Fruit fly (Drosophila melanogaster) whole organism: ENCODE measurements around the gene Dic61B.

Experiments used
- CG8478 ChIP-seq: fragments of >200 bp; optimal IDR thresholded peaks from 2 replicates; lab custom pipeline; 2018; ENCODE audit warnings: inconsistent platforms
- Dll ChIP-seq: fragments of >200 bp; optimal IDR thresholded peaks from 2 replicates; lab custom pipeline; 2017
- EcR ChIP-seq, 2 experiments: fragments of >200 bp; optimal IDR thresholded peaks; 2 replicates each; lab custom pipeline; 2017; ENCODE audit warnings: missing biosample characterization in 2 of 2, missing genetic modification characterization in 2 of 2, missing genetic modification reagents in 2 of 2
- pan ChIP-seq: fragments of >200 bp; optimal IDR thresholded peaks from 2 replicates; lab custom pipeline; 2017
- psq ChIP-seq: fragments of >200 bp; optimal IDR thresholded peaks from 2 replicates; lab custom pipeline; 2017
- usp ChIP-seq: fragments of >200 bp; optimal IDR thresholded peaks from 2 replicates; lab custom pipeline; 2017; ENCODE audit warnings: missing biosample characterization, missing genetic modification characterization, mixed read lengths

Dic61B gene

DNA sequence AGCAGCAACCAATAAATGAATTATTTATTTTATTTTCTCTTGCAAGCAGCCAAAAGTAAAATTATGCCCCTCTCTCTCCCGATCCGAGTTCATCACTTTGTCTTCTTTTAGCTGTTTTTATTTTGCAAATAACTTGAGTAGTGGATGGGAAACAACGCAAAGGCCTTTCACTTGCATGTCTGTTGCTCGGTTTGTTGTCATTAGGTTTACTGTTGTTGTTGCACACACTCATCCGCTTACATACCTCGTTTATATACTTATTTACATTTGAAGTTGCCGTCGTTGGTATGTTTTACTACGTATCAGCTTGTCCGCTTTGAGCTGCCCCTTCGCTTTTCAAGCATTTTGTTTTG lies 21.6 kb downstream of the Dic61B start:
- TF ChIP-seq CG8478 (lab: Kevin White, UChicago), result no peak
- TF ChIP-seq psq (lab: Kevin White, UChicago), result no peak
- no peak for TF ChIP-seq usp (GFP tag; lab: Kevin White, UChicago)

DNA sequence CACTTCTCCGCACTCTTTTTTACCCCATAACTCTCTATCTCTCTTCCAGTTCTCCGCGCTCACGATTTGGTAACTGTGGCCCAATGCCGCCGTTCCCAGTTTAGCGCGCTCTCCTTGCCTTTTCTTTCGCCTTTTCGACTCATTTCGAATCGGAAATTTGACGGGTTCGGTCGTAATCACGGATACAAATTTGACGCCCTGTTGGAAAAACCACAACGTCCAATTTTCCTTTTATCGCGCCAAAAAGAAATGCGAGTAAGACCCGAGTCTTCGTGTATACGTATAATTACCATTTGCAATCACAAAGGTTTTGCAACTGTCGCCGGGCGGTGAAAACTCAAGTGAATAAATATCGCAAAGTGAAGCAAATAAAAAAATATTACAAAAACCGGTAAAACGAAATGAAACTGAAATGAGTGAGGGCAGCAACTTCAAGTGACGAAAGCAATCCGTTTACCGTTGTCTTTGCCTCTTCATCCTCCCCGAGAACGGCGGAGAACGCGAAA lies 23.0 kb downstream of the Dic61B start, which contains the start of gene Pdk1:
Gene Pdk1, plus strand, starts transcription at position 140 of the 506 bp plus-strand sequence.
- TF ChIP-seq usp (GFP tag; lab: Kevin White, UChicago) (no peak), psq (lab: Kevin White, UChicago) (no peak), CG8478 (lab: Kevin White, UChicago) (no peak), EcR (GFP tag; optimal IDR thresholded peaks at IDR 0.05; lab: Kevin White, UChicago) (no peak), pan (lab: Kevin White, UChicago) (no peak), Dll (lab: Kevin White, UChicago) (no peak)

DNA sequence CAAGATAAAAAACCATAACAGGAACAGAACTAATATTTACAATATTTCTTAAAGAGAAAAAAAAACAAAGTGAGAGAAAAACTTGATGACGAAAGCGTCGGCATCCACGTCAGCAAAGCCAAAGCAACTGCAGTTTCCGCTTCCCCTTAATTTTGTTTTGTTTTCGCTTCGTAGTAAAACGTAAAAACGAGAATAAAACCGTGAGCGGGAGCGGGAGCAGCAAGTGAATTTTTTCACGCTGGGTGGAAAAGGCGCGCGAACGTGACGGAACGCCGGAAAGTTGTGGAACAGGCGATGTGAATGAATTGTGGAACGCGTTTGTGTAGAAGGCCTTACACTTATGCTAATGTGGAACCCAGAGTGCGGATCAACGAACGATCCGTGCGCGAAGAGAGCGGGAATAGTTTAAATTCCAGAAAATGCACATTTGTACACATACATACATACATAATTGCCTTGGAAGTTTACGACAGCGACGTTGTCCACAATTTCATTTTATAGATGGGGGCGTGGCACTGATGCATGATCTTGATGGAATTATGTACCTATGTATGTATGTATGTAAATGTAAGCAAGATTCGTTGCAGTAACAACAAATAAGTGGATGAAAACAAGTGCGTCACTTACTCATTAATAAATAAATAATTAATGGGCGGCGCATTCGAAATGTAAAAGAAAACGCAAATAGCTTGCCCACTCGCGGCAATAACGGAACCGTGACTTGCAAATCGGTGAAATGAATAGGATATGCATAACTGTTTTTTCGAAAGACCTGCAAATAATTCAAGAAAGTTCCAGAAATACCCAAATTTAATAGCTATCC lies 23.9 kb downstream of the Dic61B start:
- TF ChIP-seq usp (GFP tag; lab: Kevin White, UChicago), result no peak
- peak in 1 of 2 experiments; percentile 85 for TF ChIP-seq EcR (GFP tag; optimal IDR thresholded peaks at IDR 0.05; lab: Kevin White, UChicago)
- no peak for TF ChIP-seq psq (lab: Kevin White, UChicago)
- TF ChIP-seq CG8478 (lab: Kevin White, UChicago), result no peak
- no peak for TF ChIP-seq Dll (lab: Kevin White, UChicago)
- no peak for TF ChIP-seq pan (lab: Kevin White, UChicago)

DNA sequence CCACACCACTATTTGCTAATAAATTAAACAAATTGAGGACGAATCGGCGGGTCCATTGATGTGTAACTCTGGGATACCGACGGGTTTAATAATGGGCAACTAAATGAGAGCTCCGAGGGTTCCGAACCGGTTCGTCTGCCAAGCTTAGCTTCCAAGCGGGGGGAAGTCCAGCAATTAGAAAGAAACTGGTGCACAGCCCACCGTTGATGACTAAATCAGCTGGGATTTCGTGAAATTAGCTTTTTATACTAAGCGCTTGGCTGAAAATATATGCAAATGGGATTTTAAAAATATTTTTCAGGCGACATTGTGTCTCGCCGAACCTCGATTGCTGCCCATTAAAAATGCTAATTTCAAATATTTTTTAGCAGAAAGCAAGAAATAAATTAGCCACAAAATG lies 24.9 kb downstream of the Dic61B start:
- TF ChIP-seq pan (lab: Kevin White, UChicago) (no peak), psq (lab: Kevin White, UChicago) (no peak), CG8478 (lab: Kevin White, UChicago) (no peak), EcR (GFP tag; optimal IDR thresholded peaks at IDR 0.05; lab: Kevin White, UChicago) (no peak), usp (GFP tag; lab: Kevin White, UChicago) (no peak), Dll (lab: Kevin White, UChicago) (no peak)

DNA sequence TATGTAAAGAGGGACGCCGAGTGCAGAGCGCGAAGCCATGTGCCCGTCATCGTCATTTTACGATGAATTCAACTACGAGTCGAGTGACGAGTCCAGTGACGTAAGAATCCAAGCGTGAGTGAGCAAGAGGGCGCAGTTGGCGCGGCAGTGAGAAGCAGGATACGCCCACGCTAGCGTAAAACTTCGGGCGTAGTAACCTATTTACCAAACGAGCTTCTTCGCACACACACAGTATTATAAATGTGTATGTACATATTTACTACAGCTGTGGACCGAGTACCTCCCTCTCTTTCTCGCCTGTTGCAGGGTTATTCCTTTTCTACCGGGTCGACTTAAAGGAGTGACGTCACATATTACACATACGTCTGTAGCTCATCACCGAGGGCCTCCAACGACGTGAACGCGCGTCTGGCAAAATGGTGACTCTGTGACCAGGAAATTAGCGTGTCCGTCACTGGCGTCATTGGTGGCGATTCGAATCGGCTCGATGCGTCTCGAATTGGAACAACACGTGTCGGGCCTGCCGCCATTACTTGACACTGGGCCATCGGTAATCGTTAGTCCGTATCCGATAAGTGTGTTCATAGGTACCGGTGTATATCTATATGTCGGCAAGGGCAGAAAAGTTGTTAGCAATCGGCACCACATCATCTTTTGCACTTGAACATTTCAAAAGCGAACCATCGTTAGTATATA lies 28.5 kb downstream of the Dic61B start:
- TF ChIP-seq pan (lab: Kevin White, UChicago), result no peak
- TF ChIP-seq usp (GFP tag; lab: Kevin White, UChicago), result no peak
- no peak for TF ChIP-seq EcR (GFP tag; optimal IDR thresholded peaks at IDR 0.05; lab: Kevin White, UChicago)
- TF ChIP-seq psq (lab: Kevin White, UChicago), result no peak

DNA sequence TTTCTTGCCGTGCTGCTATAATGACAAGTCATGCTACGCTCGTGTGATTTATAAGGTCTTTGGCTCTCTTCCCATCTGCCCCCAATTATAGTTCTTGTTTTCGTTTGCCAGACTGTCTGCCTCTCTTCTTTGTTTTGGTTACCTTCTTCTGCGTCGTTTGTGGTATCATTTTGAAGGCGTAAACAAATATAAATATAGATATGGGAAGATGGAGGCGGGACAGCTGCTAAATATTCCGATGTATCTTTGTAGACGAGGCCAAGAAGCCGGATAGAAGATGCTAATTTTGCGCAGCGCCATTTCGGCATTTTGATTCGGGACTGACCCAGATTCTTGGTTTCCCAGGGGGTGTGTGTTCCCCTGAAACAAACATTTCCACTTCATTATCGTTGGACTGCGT lies 33.0 kb downstream of the Dic61B start:
- no peak for TF ChIP-seq pan (lab: Kevin White, UChicago)
- TF ChIP-seq CG8478 (lab: Kevin White, UChicago), result no peak
- no peak for TF ChIP-seq EcR (GFP tag; optimal IDR thresholded peaks at IDR 0.05; lab: Kevin White, UChicago)
- TF ChIP-seq Dll (lab: Kevin White, UChicago), result no peak
- TF ChIP-seq psq (lab: Kevin White, UChicago), result no peak
- no peak for TF ChIP-seq usp (GFP tag; lab: Kevin White, UChicago)

DNA sequence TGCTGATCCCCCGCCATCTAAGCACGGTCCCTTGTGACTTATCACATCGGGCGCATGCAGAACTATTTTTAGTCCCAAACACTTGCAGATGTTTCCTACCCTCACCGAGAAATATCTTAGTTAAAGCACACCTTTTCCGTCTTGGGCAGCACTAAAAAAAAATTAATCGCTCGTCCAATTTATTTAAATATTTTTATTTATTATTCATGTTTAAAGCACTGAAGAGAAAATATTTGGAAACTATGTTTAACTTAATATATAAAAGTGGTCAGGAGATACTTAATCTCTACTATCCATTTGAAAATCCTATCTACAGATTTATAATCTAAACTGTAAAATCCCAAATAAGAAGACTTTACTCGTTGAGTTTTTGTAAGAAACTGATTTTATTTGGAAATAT lies 42.5 kb downstream of the Dic61B start:
- TF ChIP-seq EcR (GFP tag; optimal IDR thresholded peaks at IDR 0.05; lab: Kevin White, UChicago) (no peak), Dll (lab: Kevin White, UChicago) (no peak), psq (lab: Kevin White, UChicago) (no peak), usp (GFP tag; lab: Kevin White, UChicago) (no peak), pan (lab: Kevin White, UChicago) (no peak), CG8478 (lab: Kevin White, UChicago) (no peak)

DNA sequence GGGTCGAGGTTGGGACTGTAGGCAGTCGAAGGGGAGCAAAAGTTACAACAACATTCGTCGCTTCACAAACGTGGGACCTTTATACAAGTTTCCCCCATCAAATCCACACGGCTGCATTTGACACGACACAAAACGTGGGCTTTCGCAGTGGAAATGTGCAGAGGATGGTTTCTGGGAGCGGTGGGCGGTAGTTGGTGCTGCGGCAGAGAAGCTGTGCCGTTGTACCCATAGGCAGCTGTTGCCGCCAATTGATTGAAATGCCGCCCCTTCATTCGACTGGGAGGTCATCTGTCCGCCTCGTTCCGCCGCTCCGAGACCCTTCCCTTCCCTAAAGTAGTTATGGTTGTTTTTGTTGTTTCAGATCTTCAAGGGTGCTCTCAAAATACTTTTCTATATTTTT lies 43.3 kb downstream of the Dic61B start:
- no peak for TF ChIP-seq EcR (GFP tag; optimal IDR thresholded peaks at IDR 0.05; lab: Kevin White, UChicago)
- no peak for TF ChIP-seq Dll (lab: Kevin White, UChicago)
- TF ChIP-seq pan (lab: Kevin White, UChicago), result no peak
- no peak for TF ChIP-seq usp (GFP tag; lab: Kevin White, UChicago)
- TF ChIP-seq CG8478 (lab: Kevin White, UChicago), result no peak
- TF ChIP-seq psq (lab: Kevin White, UChicago), result no peak

DNA sequence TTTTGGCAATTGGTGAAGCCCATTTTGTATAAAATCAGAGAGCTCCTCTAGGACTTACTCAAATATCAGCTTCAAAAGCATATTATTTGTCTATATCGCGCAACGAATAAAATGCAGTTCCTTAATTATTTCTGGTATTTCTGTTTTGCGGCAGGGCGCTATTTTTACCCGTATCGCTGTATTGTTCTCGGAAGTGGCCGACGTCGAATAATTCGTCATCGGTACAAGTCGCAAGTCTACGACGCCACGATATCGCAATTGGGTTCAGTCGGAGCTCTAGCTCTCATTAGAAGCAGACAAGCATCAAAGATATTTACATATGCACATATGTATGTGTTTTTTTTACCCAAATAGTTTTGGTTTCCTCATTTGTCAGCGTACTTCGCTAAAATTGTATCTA lies 48.3 kb downstream of the Dic61B start:
- TF ChIP-seq usp (GFP tag; lab: Kevin White, UChicago) (no peak), EcR (GFP tag; optimal IDR thresholded peaks at IDR 0.05; lab: Kevin White, UChicago) (no peak), psq (lab: Kevin White, UChicago) (no peak), Dll (lab: Kevin White, UChicago) (no peak), pan (lab: Kevin White, UChicago) (no peak), CG8478 (lab: Kevin White, UChicago) (no peak)
